Worm (Caenorhabditis elegans): ENCODE data around the gene Y17D7C.1.

DNA sequence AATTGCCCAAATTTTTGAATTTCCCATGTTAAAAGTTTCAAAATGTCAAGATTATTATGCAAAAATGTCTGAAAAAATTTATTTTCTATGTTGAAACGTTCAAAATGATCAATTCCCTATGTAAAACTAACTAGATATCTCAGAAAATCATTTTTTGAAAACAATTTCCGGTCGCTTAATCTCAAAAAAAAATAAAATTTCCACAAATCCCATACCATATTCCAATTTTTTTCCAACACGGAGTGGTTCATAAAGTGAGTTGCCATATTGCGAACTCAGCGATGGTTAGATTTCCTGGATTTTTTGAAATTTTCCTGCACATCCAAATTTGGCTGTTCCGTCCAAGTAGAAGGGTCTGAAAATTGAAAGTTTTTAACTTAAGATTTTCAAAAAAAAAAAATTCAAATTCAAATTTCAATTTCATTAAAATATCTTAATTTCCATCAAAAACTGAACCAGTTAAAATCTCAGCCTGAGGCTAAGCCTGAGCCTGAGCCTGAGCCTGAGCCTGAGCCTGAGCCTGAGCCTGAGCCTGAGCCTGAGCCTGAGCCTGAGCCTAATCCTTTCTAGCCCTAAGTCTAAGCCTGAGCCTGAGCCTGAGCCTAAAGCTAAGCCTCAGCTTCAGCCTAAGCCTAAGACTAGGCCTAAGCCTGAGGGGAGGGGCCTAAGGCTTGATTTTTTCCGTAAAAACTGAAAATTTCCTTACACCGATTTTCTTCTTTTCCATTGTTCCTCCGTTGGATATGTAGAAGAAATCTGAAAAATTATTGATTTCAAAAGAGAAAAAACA, 16.3 kb downstream of the Y17D7C.1 start:
- TF ChIP-seq tab-1 (GFP tag; IDR thresholded peaks at IDR 0.05), result 0 out of 2 replicates have a peak, but pooled peaks have one; percentile 53
- no peak for TF ChIP-seq ztf-23 (GFP tag; IDR thresholded peaks at IDR 0.05)
- TF ChIP-seq flt-1 (GFP tag; IDR thresholded peaks at IDR 0.05), result no peak
- TF ChIP-seq ztf-29 (GFP tag; IDR thresholded peaks at IDR 0.05), result no peak
- TF ChIP-seq cog-1 (tag; optimal IDR thresholded peaks at IDR 0.05), result no peak
- TF ChIP-seq med-1 (GFP tag; optimal IDR thresholded peaks at IDR 0.05; ENCODE audit: insufficient read depth), result no peak
- no peak for TF ChIP-seq ref-1 (GFP tag; conservative IDR thresholded peaks at IDR 0.05)
- no peak for TF ChIP-seq klf-2 (GFP tag; conservative IDR thresholded peaks at IDR 0.05)
- 0 out of 2 replicates have a peak, but pooled peaks have one; percentile 12 for TF ChIP-seq T22C8.4 (GFP tag; IDR thresholded peaks at IDR 0.05)
